Fruit fly (Drosophila melanogaster): Measurements from ENCODE around the gene Imp.

Imp gene

dm6 chrX:10744773-10745589 lies 79.1 kb downstream of the Imp start, which contains the start of gene stx (continued):
- TF ChIP-seq Usf (GFP tag; optimal IDR thresholded peaks at IDR 0.05) (no peak), kni (GFP tag; optimal IDR thresholded peaks at IDR 0.05) (peak; percentile 54), Myb (GFP tag; optimal IDR thresholded peaks at IDR 0.05) (peak; percentile 35), cad (GFP tag; optimal IDR thresholded peaks at IDR 0.05) (no peak), nau (GFP tag; optimal IDR thresholded peaks at IDR 0.05) (no peak), vnd (GFP tag; IDR thresholded peaks at IDR 0.05; ENCODE audit: partially characterized antibody) (peak; percentile 98), sr (GFP tag; IDR thresholded peaks at IDR 0.05) (peak; percentile 32; the same call in 2 of the 3 replicates), CG5953 (GFP tag; IDR thresholded peaks at IDR 0.05) (peak; percentile 61), CG11398 (GFP tag; optimal IDR thresholded peaks at IDR 0.05) (peak; percentile 11), stwl (tag; optimal IDR thresholded peaks at IDR 0.05) (peak; percentile 81), CG10543 (GFP tag; optimal IDR thresholded peaks at IDR 0.05) (peak; percentile 24), ind (GFP tag; optimal IDR thresholded peaks at IDR 0.05) (no peak), Nf-YB (GFP tag; optimal IDR thresholded peaks at IDR 0.05) (peak; percentile 5), Fer3 (tag; optimal IDR thresholded peaks at IDR 0.05) (peak; percentile 27), toy (GFP tag; IDR thresholded peaks at IDR 0.05) (0 out of 2 replicates have a peak, but pooled peaks have one; percentile 41), D (optimal IDR thresholded peaks at IDR 0.05) (peak; percentile 39), D (GFP tag; optimal IDR thresholded peaks at IDR 0.05) (no peak), CG12236 (GFP tag; optimal IDR thresholded peaks at IDR 0.05) (no peak), CHES-1-like (GFP tag; optimal IDR thresholded peaks at IDR 0.05) (peak; percentile 33), grn (GFP tag; optimal IDR thresholded peaks at IDR 0.05) (peak; percentile 3), CG4360 (GFP tag; IDR thresholded peaks at IDR 0.05) (peak; percentile 47; the same call in 1 of the 2 replicates), pb (GFP tag; optimal IDR thresholded peaks at IDR 0.05) (no peak), HLH54F (GFP tag; optimal IDR thresholded peaks at IDR 0.05) (peak; percentile 2), CG8944 (GFP tag; optimal IDR thresholded peaks at IDR 0.05) (no peak), sens (GFP tag) (peak; percentile 64), CG18599 (GFP tag; optimal IDR thresholded peaks at IDR 0.05) (peak; percentile 9), eyg (GFP tag; optimal IDR thresholded peaks at IDR 0.05) (no peak), sug (tag; optimal IDR thresholded peaks at IDR 0.05) (peak; percentile 42), CrebB (tag; optimal IDR thresholded peaks at IDR 0.05) (peak; percentile 23), CG1603 (tag; optimal IDR thresholded peaks at IDR 0.05) (peak; percentile 68), CG10147 (GFP tag; optimal IDR thresholded peaks at IDR 0.05) (peak; percentile 29), Lhr (GFP tag; optimal IDR thresholded peaks at IDR 0.05) (peak; percentile 75), CG2875 (GFP tag; optimal IDR thresholded peaks at IDR 0.05) (peak; percentile 44), rib (GFP tag; IDR thresholded peaks at IDR 0.05) (peak; percentile 71; the same call in 1 of the 2 replicates), CG10321 (GFP tag; IDR thresholded peaks at IDR 0.05) (0 out of 2 replicates have a peak, but pooled peaks have one; percentile 30), bcd (GFP tag; optimal IDR thresholded peaks at IDR 0.05) (no peak), Fer2 (tag; optimal IDR thresholded peaks at IDR 0.05) (no peak), tx (GFP tag; optimal IDR thresholded peaks at IDR 0.05) (no peak), Jarid2 (GFP tag; optimal IDR thresholded peaks at IDR 0.05) (peak; percentile 94), NFAT (GFP tag; IDR thresholded peaks at IDR 0.05) (peak; percentile 78), onecut (GFP tag; IDR thresholded peaks at IDR 0.05) (peak; percentile 59), org-1 (GFP tag; optimal IDR thresholded peaks at IDR 0.05) (peak; percentile 5), CG13287 (GFP tag; IDR thresholded peaks at IDR 0.05; ENCODE audit: partially characterized antibody) (peak; percentile 95), tio (GFP tag; optimal IDR thresholded peaks at IDR 0.05) (no peak), slbo (GFP tag; IDR thresholded peaks at IDR 0.05) (peak; percentile 58), CG11695 (GFP tag; IDR thresholded peaks at IDR 0.05) (0 out of 3 replicates have a peak, but pooled peaks have one; percentile 28), CG14050 (GFP tag; IDR thresholded peaks at IDR 0.05) (no peak; the same call in 2 of the 3 replicates), Rx (GFP tag; IDR thresholded peaks at IDR 0.05) (peak; percentile 17; the same call in 1 of the 2 replicates), YL-1 (GFP tag; optimal IDR thresholded peaks at IDR 0.05) (peak; percentile 49)
